Worm (Caenorhabditis elegans): ENCODE data around the gene clec-157.

The clec-157 gene

ce11 chrIII:4870478-4870877 is 26.3 kb upstream of the clec-157 start, which contains the start of gene gipc-1:
TSS of gene gipc-1 (plus strand) at chrIII:4870778.
- TF ChIP-seq snpc-4 (tag; optimal IDR thresholded peaks at IDR 0.05) (no peak), ceh-39 (tag; optimal IDR thresholded peaks at IDR 0.05) (no peak), nhr-237 (tag; optimal IDR thresholded peaks at IDR 0.05) (no peak), M03D4.4 (tag; optimal IDR thresholded peaks at IDR 0.05) (no peak), sem-2 (GFP tag; optimal IDR thresholded peaks at IDR 0.05) (no peak), drap-1 (GFP tag; optimal IDR thresholded peaks at IDR 0.05) (no peak), unc-39 (tag; optimal IDR thresholded peaks at IDR 0.05) (no peak), hlh-1 (tag; optimal IDR thresholded peaks at IDR 0.05) (no peak), ceh-83 (GFP tag; optimal IDR thresholded peaks at IDR 0.05) (no peak)

- no peak for TF ChIP-seq bed-3 (GFP tag; optimal IDR thresholded peaks at IDR 0.05)
- TF ChIP-seq nhr-2 (tag; optimal IDR thresholded peaks at IDR 0.05), result no peak
- no peak for TF ChIP-seq unc-120 (tag; optimal IDR thresholded peaks at IDR 0.05; ENCODE audit: poor library complexity, severe bottlenecking)
- TF ChIP-seq drap-1 (GFP tag; optimal IDR thresholded peaks at IDR 0.05), result no peak
- TF ChIP-seq elt-1 (tag; optimal IDR thresholded peaks at IDR 0.05; ENCODE audit: borderline replicate concordance, insufficient read depth), result no peak
- TF ChIP-seq nhr-76 (tag; optimal IDR thresholded peaks at IDR 0.05), result no peak
- TF ChIP-seq nhr-12 (tag; optimal IDR thresholded peaks at IDR 0.05), result no peak
- no peak for TF ChIP-seq sem-2 (GFP tag; optimal IDR thresholded peaks at IDR 0.05)
- TF ChIP-seq ham-2 (GFP tag; optimal IDR thresholded peaks at IDR 0.05), result no peak
- TF ChIP-seq flh-1 (GFP tag; optimal IDR thresholded peaks at IDR 0.05), result no peak
- TF ChIP-seq ceh-83 (GFP tag; optimal IDR thresholded peaks at IDR 0.05), result no peak
- TF ChIP-seq ceh-39 (tag; optimal IDR thresholded peaks at IDR 0.05), result no peak
- no peak for TF ChIP-seq zip-8 (tag; optimal IDR thresholded peaks at IDR 0.05)
- no peak for TF ChIP-seq ztf-11 (tag; optimal IDR thresholded peaks at IDR 0.05)
- TF ChIP-seq unc-39 (tag; optimal IDR thresholded peaks at IDR 0.05), result no peak
- no peak for TF ChIP-seq lin-13 (tag; optimal IDR thresholded peaks at IDR 0.05)
- no peak for TF ChIP-seq mls-2 (tag; optimal IDR thresholded peaks at IDR 0.05)
- TF ChIP-seq tbx-8 (GFP tag; optimal IDR thresholded peaks at IDR 0.05), result no peak
- no peak for TF ChIP-seq blmp-1 (tag; optimal IDR thresholded peaks at IDR 0.05)
These were observed 24.4 kb upstream of the clec-157 start, which contains the start of the genes msd-4 and C35D10.3 for ce11 chrIII:4868643-4869042. TSS of gene msd-4 (minus strand) at chrIII:4868743. TSS of gene C35D10.3 (plus strand) at chrIII:4868921.

DNA sequence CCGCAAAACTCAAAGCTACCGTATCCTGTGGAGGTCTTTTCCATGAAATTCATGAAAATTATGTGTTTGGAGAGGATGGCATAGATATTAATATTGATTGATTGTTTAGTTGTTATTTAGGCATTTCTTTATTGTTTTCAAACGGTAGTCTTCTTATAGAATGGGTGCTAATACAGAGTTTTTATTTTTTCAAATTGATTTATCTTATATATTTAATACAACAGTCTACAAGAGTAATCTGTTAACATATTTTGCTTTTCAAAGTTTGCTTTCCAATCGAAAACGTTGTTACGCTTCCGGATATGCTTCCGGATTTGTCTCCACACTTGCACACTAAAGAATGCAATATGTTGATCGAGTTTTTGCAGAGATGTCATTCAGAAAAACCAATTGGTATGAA is 22.5 kb upstream of the clec-157 start, which contains the start of gene C35D10.17:
TSS of gene C35D10.17 (plus strand) at position 301 of the 400 bp plus-strand sequence.
- TF ChIP-seq bed-3 (GFP tag; optimal IDR thresholded peaks at IDR 0.05) (no peak), drap-1 (GFP tag; optimal IDR thresholded peaks at IDR 0.05) (no peak), mep-1 (tag; optimal IDR thresholded peaks at IDR 0.05) (no peak), ceh-83 (GFP tag; optimal IDR thresholded peaks at IDR 0.05) (no peak), ceh-43 (GFP tag; optimal IDR thresholded peaks at IDR 0.05) (no peak), ces-1 (GFP tag; optimal IDR thresholded peaks at IDR 0.05) (no peak), mab-5 (tag; optimal IDR thresholded peaks at IDR 0.05) (no peak), tbx-8 (GFP tag; optimal IDR thresholded peaks at IDR 0.05) (no peak), unc-120 (tag; optimal IDR thresholded peaks at IDR 0.05; ENCODE audit: poor library complexity, severe bottlenecking) (no peak), lin-13 (tag; optimal IDR thresholded peaks at IDR 0.05) (no peak), nhr-12 (tag; optimal IDR thresholded peaks at IDR 0.05) (no peak), ztf-11 (tag; optimal IDR thresholded peaks at IDR 0.05) (no peak), zip-8 (tag; optimal IDR thresholded peaks at IDR 0.05) (no peak), elt-1 (tag; optimal IDR thresholded peaks at IDR 0.05; ENCODE audit: borderline replicate concordance, insufficient read depth) (no peak), sptf-1 (tag; optimal IDR thresholded peaks at IDR 0.05) (no peak), M03D4.4 (tag; optimal IDR thresholded peaks at IDR 0.05) (no peak), nhr-237 (tag; optimal IDR thresholded peaks at IDR 0.05) (no peak), unc-62 (GFP tag; optimal IDR thresholded peaks at IDR 0.05) (no peak)

ce11 chrIII:4863127-4863526 is 18.9 kb upstream of the clec-157 start, which contains the start of gene coq-8:
TSS of gene coq-8 (plus strand) at chrIII:4863427.
- TF ChIP-seq blmp-1 (tag; optimal IDR thresholded peaks at IDR 0.05) (no peak), ztf-11 (tag; optimal IDR thresholded peaks at IDR 0.05) (no peak), mab-5 (tag; optimal IDR thresholded peaks at IDR 0.05) (no peak), hlh-1 (tag; optimal IDR thresholded peaks at IDR 0.05) (no peak), unc-120 (tag; optimal IDR thresholded peaks at IDR 0.05; ENCODE audit: poor library complexity, severe bottlenecking) (no peak), nhr-237 (tag; optimal IDR thresholded peaks at IDR 0.05) (no peak), lin-13 (tag; optimal IDR thresholded peaks at IDR 0.05) (no peak)

- TF ChIP-seq mls-2 (tag; optimal IDR thresholded peaks at IDR 0.05), result no peak
- TF ChIP-seq hlh-1 (tag; optimal IDR thresholded peaks at IDR 0.05), result no peak
- no peak for TF ChIP-seq ces-1 (GFP tag; optimal IDR thresholded peaks at IDR 0.05)
- TF ChIP-seq lin-32 (GFP tag; optimal IDR thresholded peaks at IDR 0.05), result no peak
- no peak for TF ChIP-seq nhr-2 (tag; optimal IDR thresholded peaks at IDR 0.05)
These were observed 17.6 kb upstream of the clec-157 start, which contains the start of the genes C35D10.10 and C35D10.5 for ce11 chrIII:4861744-4862401. TSS of gene C35D10.10 (minus strand) at chrIII:4861794. TSS of gene C35D10.5 (plus strand) at chrIII:4862351.
